Worm (Caenorhabditis elegans) whole organism, young adult: ENCODE measurements around the gene ttr-37.

ENCODE experiments used
- B0035.1 ChIP-seq: sonication (generic microtip); optimal IDR thresholded peaks from 2 replicates; lab custom pipeline; 2016; ENCODE audit warnings: missing genetic modification characterization, mild to moderate bottlenecking, missing compliant biosample characterization, missing genotype, missing genetic modification reagents
- B0261.1 ChIP-seq: sonication (generic microtip); optimal IDR thresholded peaks from 2 replicates; lab custom pipeline; 2016; ENCODE audit warnings: mild to moderate bottlenecking, missing genetic modification characterization, moderate library complexity, missing compliant biosample characterization
- C06A6.2 ChIP-seq: fragments of 200-800 bp; sonication (Bioruptor generic); conservative IDR thresholded peaks from 2 replicates; pipeline ENCODE4 v1.3.6; 2022; ENCODE audit warnings: missing genetic modification characterization, missing compliant biosample characterization
- C17E4.6 ChIP-seq: fragments of 200-800 bp; sonication (Bioruptor generic); IDR thresholded peaks from 2 replicates; pipeline ENCODE4 v1.3.6; 2022; ENCODE audit warnings: missing genetic modification reagents, missing genetic modification characterization, missing compliant biosample characterization
- F33H1.4 ChIP-seq: fragments of 200-800 bp; sonication (Bioruptor generic); IDR thresholded peaks from 2 replicates; pipeline ENCODE4 v1.3.6; 2022; ENCODE audit warnings: missing genetic modification reagents, missing genetic modification characterization, missing compliant biosample characterization
- K11D2.4 ChIP-seq: fragments of 200-800 bp; sonication (Bioruptor generic); IDR thresholded peaks from 2 replicates; pipeline ENCODE4 v1.3.6; 2022; ENCODE audit warnings: missing genetic modification reagents, missing genetic modification characterization, missing compliant biosample characterization
- K12H6.12 ChIP-seq: fragments of 200-800 bp; sonication (Bioruptor generic); optimal IDR thresholded peaks from 2 replicates; lab custom pipeline; 2018; ENCODE audit warnings: mild to moderate bottlenecking, missing genetic modification characterization, missing compliant biosample characterization
- Y53F4B.3 ChIP-seq: fragments of 200-800 bp; sonication (Bioruptor generic); IDR thresholded peaks from 2 replicates; pipeline ENCODE4 v1.3.6; 2022; ENCODE audit warnings: missing genetic modification reagents, missing genetic modification characterization, missing compliant biosample characterization
- Y56A3A.18 ChIP-seq: fragments of 200-800 bp; sonication (Bioruptor generic); IDR thresholded peaks from 2 replicates; pipeline ENCODE4 v1.3.6; 2022; ENCODE audit warnings: missing genetic modification reagents, missing genetic modification characterization, missing compliant biosample characterization
- attf-5 ChIP-seq: fragments of 200-800 bp; sonication (Bioruptor generic); optimal IDR thresholded peaks from 2 replicates; lab custom pipeline; 2018; ENCODE audit warnings: mild to moderate bottlenecking, missing genetic modification characterization, missing compliant biosample characterization
- ceh-100 ChIP-seq: fragments of 200-800 bp; sonication (Bioruptor generic); IDR thresholded peaks from 2 replicates; pipeline ENCODE4 v1.3.6; 2022; ENCODE audit warnings: missing genetic modification reagents, missing genetic modification characterization, missing compliant biosample characterization
- ceh-91 ChIP-seq: fragments of 200-800 bp; sonication (Bioruptor generic); IDR thresholded peaks from 2 replicates; pipeline ENCODE4 v1.3.6; 2022; ENCODE audit warnings: missing genetic modification reagents, missing genetic modification characterization, missing compliant biosample characterization
- chd-7 ChIP-seq: sonication (generic microtip); optimal IDR thresholded peaks from 2 replicates; lab custom pipeline; 2016; ENCODE audit warnings: mild to moderate bottlenecking, missing genetic modification characterization, moderate library complexity, missing compliant biosample characterization
- dpl-1 ChIP-seq: fragments of 150-350 bp; optimal IDR thresholded peaks from 2 replicates; lab custom pipeline; 2014; ENCODE audit warnings: missing biosample characterization, missing genetic modification reagents, missing genetic modification characterization
- efl-1 ChIP-seq: fragments of 150-350 bp; optimal IDR thresholded peaks from 2 replicates; lab custom pipeline; 2014; ENCODE audit warnings: missing biosample characterization, missing genetic modification reagents, missing genetic modification characterization
- egl-44 ChIP-seq: fragments of 200-800 bp; sonication (Bioruptor generic); IDR thresholded peaks from 2 replicates; pipeline ENCODE4 v1.3.6; 2022; ENCODE audit warnings: missing genetic modification reagents, missing genetic modification characterization, missing compliant biosample characterization
- egrh-3 ChIP-seq: fragments of 200-800 bp; sonication (Bioruptor generic); IDR thresholded peaks from 2 replicates; pipeline ENCODE4 v1.3.6; 2022; ENCODE audit warnings: missing genetic modification reagents, missing genetic modification characterization, missing compliant biosample characterization
- ekl-4 ChIP-seq: fragments of 200-800 bp; sonication (Bioruptor generic); IDR thresholded peaks from 2 replicates; pipeline ENCODE4 v1.3.6; 2022; ENCODE audit warnings: missing genetic modification reagents, missing genetic modification characterization, missing compliant biosample characterization
- hlh-12 ChIP-seq: sonication (generic microtip); optimal IDR thresholded peaks from 2 replicates; lab custom pipeline; 2016; ENCODE audit warnings: missing genetic modification characterization, missing compliant biosample characterization
- hlh-26 ChIP-seq: fragments of 200-800 bp; sonication (Bioruptor generic); conservative IDR thresholded peaks from 2 replicates; pipeline ENCODE4 v1.3.6; 2022; ENCODE audit warnings: missing genetic modification reagents, missing genetic modification characterization, missing compliant biosample characterization
- hmg-20 ChIP-seq: fragments of 200-800 bp; sonication (Bioruptor generic); IDR thresholded peaks from 2 replicates; pipeline ENCODE4 v1.3.6; 2022; ENCODE audit warnings: missing genetic modification reagents, missing genetic modification characterization, missing compliant biosample characterization
- let-526 ChIP-seq: fragments of 200-800 bp; sonication (Bioruptor generic); IDR thresholded peaks from 2 replicates; pipeline ENCODE4 v1.3.6; 2022; ENCODE audit warnings: missing genetic modification reagents, missing genetic modification characterization, missing compliant biosample characterization
- lin-26 ChIP-seq: fragments of 200-800 bp; sonication (Bioruptor generic); IDR thresholded peaks from 2 replicates; pipeline ENCODE4 v1.3.6; 2022; ENCODE audit warnings: missing genetic modification reagents, missing genetic modification characterization, missing compliant biosample characterization
- lin-35 ChIP-seq, 3 experiments: fragments of 150-350 bp in 2 of 3; sonication (generic microtip) in 1 of 3; optimal IDR thresholded peaks; 2 replicates each; lab custom pipeline; 2014 to 2018; ENCODE audit warnings: missing biosample characterization in 3 of 3, missing genetic modification characterization in 3 of 3, missing genetic modification reagents in 3 of 3
- lin-54 ChIP-seq: fragments of 200-800 bp; sonication (Bioruptor generic); optimal IDR thresholded peaks from 2 replicates; lab custom pipeline; 2018; ENCODE audit warnings: mild to moderate bottlenecking, missing genetic modification characterization, missing compliant biosample characterization
- lir-1 ChIP-seq: fragments of 200-800 bp; sonication (Bioruptor generic); conservative IDR thresholded peaks from 2 replicates; pipeline ENCODE4 v1.3.6; 2022; ENCODE audit warnings: missing genetic modification reagents, missing genetic modification characterization, missing compliant biosample characterization
- lsl-1 ChIP-seq: fragments of 200-800 bp; sonication (Bioruptor generic); optimal IDR thresholded peaks from 2 replicates; lab custom pipeline; 2018; ENCODE audit warnings: mild to moderate bottlenecking, missing genetic modification characterization, moderate library complexity, missing compliant biosample characterization
- madf-10 ChIP-seq: sonication (generic microtip); optimal IDR thresholded peaks from 2 replicates; lab custom pipeline; 2016; ENCODE audit warnings: mild to moderate bottlenecking, missing genetic modification characterization, missing compliant biosample characterization
- madf-6 ChIP-seq: fragments of 200-800 bp; sonication (Bioruptor generic); IDR thresholded peaks from 2 replicates; pipeline ENCODE4 v1.3.6; 2022; ENCODE audit warnings: missing genetic modification reagents, missing genetic modification characterization, missing compliant biosample characterization
- madf-8 ChIP-seq: fragments of 200-800 bp; sonication (Bioruptor generic); conservative IDR thresholded peaks from 2 replicates; pipeline ENCODE4 v1.3.6; 2022; ENCODE audit warnings: missing genetic modification reagents, missing genetic modification characterization, missing compliant biosample characterization
- mcd-1 ChIP-seq: fragments of 200-800 bp; sonication (Bioruptor generic); IDR thresholded peaks from 2 replicates; pipeline ENCODE4 v1.3.6; 2022; ENCODE audit warnings: missing genetic modification reagents, missing genetic modification characterization, missing compliant biosample characterization
- mxl-1 ChIP-seq: sonication (generic microtip); optimal IDR thresholded peaks from 2 replicates; lab custom pipeline; 2016; ENCODE audit warnings: missing genetic modification characterization, missing compliant biosample characterization
- nfya-1 ChIP-seq: sonication (generic microtip); optimal IDR thresholded peaks from 2 replicates; lab custom pipeline; 2017; ENCODE audit warnings: antibody characterized with exemption, missing compliant biosample characterization, missing genetic modification characterization, borderline replicate concordance; ENCODE audit not compliant: insufficient read depth
- nfyb-1 ChIP-seq: fragments of 200-800 bp; sonication (Bioruptor generic); IDR thresholded peaks from 2 replicates; pipeline ENCODE4 v1.3.6; 2022; ENCODE audit warnings: missing genetic modification reagents, missing genetic modification characterization, missing compliant biosample characterization
- nhr-179 ChIP-seq: sonication (generic microtip); optimal IDR thresholded peaks from 2 replicates; lab custom pipeline; 2016; ENCODE audit warnings: mild to moderate bottlenecking, missing genetic modification characterization, missing compliant biosample characterization
- nhr-27 ChIP-seq: fragments of 200-800 bp; sonication (Bioruptor generic); optimal IDR thresholded peaks from 2 replicates; lab custom pipeline; 2018; ENCODE audit warnings: mild to moderate bottlenecking, missing genetic modification characterization, moderate library complexity, missing compliant biosample characterization
- nhr-80 ChIP-seq: sonication (generic microtip); optimal IDR thresholded peaks from 2 replicates; lab custom pipeline; 2016; ENCODE audit warnings: missing genetic modification characterization, missing compliant biosample characterization
- pbrm-1 ChIP-seq: fragments of 200-800 bp; sonication (Bioruptor generic); IDR thresholded peaks from 2 replicates; pipeline ENCODE4 v1.3.6; 2022; ENCODE audit warnings: missing genetic modification reagents, missing genetic modification characterization, missing compliant biosample characterization
- rcor-1 ChIP-seq: fragments of 200-800 bp; sonication (Bioruptor generic); IDR thresholded peaks from 2 replicates; pipeline ENCODE4 v1.3.6; 2022; ENCODE audit warnings: missing genetic modification reagents, missing genetic modification characterization, missing compliant biosample characterization
- rec-8 ChIP-seq, 2 experiments: sonication (generic microtip); optimal IDR thresholded peaks; 2 replicates each; lab custom pipeline; 2016; ENCODE audit warnings: mild to moderate bottlenecking in 2 of 2, missing genetic modification characterization in 2 of 2, missing genetic modification reagents in 2 of 2, missing genotype in 2 of 2, missing biosample characterization in 1 of 2, missing compliant biosample characterization in 1 of 2, moderate library complexity in 1 of 2
- sdz-38 ChIP-seq: sonication (generic microtip); optimal IDR thresholded peaks from 2 replicates; lab custom pipeline; 2016; ENCODE audit warnings: missing genotype, missing genetic modification characterization, missing compliant biosample characterization
- snpc-1.1 ChIP-seq: sonication (generic microtip); optimal IDR thresholded peaks from 2 replicates; lab custom pipeline; 2017; ENCODE audit warnings: missing genetic modification characterization, mild to moderate bottlenecking, missing compliant biosample characterization, antibody characterized with exemption, moderate library complexity, missing genotype, missing genetic modification reagents; ENCODE audit not compliant: insufficient read depth
- snpc-3.4 ChIP-seq: sonication (generic microtip); optimal IDR thresholded peaks from 2 replicates; lab custom pipeline; 2017; ENCODE audit warnings: missing genetic modification characterization, mild to moderate bottlenecking, missing compliant biosample characterization, antibody characterized with exemption, moderate library complexity, missing genotype, missing genetic modification reagents
- tlf-1 ChIP-seq: fragments of 200-800 bp; sonication (Bioruptor generic); optimal IDR thresholded peaks from 2 replicates; lab custom pipeline; 2018; ENCODE audit warnings: mild to moderate bottlenecking, missing genetic modification characterization, missing compliant biosample characterization
- unc-130 ChIP-seq: sonication (generic microtip); optimal IDR thresholded peaks from 2 replicates; lab custom pipeline; 2016; ENCODE audit warnings: missing genetic modification reagents, missing genetic modification characterization, missing compliant biosample characterization
- zim-3 ChIP-seq: sonication (generic microtip); optimal IDR thresholded peaks from 2 replicates; lab custom pipeline; 2017; ENCODE audit warnings: mild to moderate bottlenecking, missing genetic modification characterization, moderate library complexity, missing compliant biosample characterization
- ztf-22 ChIP-seq: fragments of 200-800 bp; sonication (Bioruptor generic); optimal IDR thresholded peaks from 2 replicates; lab custom pipeline; 2018; ENCODE audit warnings: mild to moderate bottlenecking, missing genetic modification characterization, moderate library complexity, missing compliant biosample characterization
- ztf-25 ChIP-seq: fragments of 200-800 bp; sonication (Bioruptor generic); IDR thresholded peaks from 2 replicates; pipeline ENCODE4 v1.3.6; 2022; ENCODE audit warnings: missing genetic modification reagents, missing genetic modification characterization, missing compliant biosample characterization
- ztf-3 ChIP-seq: fragments of 200-800 bp; sonication (Bioruptor generic); optimal IDR thresholded peaks from 2 replicates; lab custom pipeline; 2018; ENCODE audit warnings: mild to moderate bottlenecking, missing genetic modification characterization, missing compliant biosample characterization

ttr-37 gene

DNA sequence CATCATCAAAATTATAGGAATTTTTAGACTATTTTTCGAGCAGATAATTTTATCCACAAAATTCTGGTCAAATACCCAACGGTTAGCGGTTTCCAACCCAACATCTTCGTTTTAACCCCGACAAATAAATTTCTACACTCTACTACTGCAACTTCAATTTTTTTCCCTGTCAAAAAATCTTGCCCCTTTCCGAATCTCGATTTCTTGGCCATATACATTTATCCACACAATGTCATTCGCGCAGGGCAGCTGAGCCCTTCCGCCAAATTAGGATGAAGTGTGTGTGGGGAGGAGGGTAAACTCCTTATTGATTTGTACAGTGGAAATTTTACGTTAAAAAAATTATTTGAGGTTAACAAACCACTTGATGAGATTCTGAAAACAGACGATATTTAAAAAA, 7.8 kb upstream of the ttr-37 start (continued):
- TF ChIP-seq ceh-100, result peak; percentile 28; the same call in 1 of the 2 replicates
- peak; percentile 82 for TF ChIP-seq K12H6.12 (tag; lab: Kevin White, UChicago)
- peak; percentile 53 for TF ChIP-seq B0261.1 (tag; lab: Kevin White, UChicago)
- TF ChIP-seq madf-8 (GFP tag; lab: Robert Waterston, UW), result no peak
- no peak for TF ChIP-seq hlh-26 (GFP tag; lab: Robert Waterston, UW)
- peak; percentile 92 for TF ChIP-seq C06A6.2
- no peak for TF ChIP-seq ceh-91 (GFP tag; lab: Robert Waterston, UW)
- TF ChIP-seq rec-8 (tag; optimal IDR thresholded peaks at IDR 0.05; lab: Kevin White, UChicago), result peak in 1 of 2 experiments; percentile 45
- peak; percentile 94 for TF ChIP-seq rcor-1 (GFP tag; lab: Robert Waterston, UW)
- peak; percentile 97 for TF ChIP-seq tlf-1 (GFP tag; lab: Kevin White, UChicago)
- TF ChIP-seq egrh-3 (GFP tag; lab: Robert Waterston, UW), result no peak
- TF ChIP-seq mxl-1 (tag; lab: Kevin White, UChicago), result no peak
- peak; percentile 94 for TF ChIP-seq madf-10 (tag; lab: Kevin White, UChicago)
- TF ChIP-seq lin-35 (GFP tag; optimal IDR thresholded peaks at IDR 0.05; lab: Kevin White, UChicago), result peak in 2 of 3 experiments; percentile 74 to 97
- TF ChIP-seq nhr-179 (tag; lab: Kevin White, UChicago), result peak; percentile 82
- TF ChIP-seq C17E4.6 (GFP tag; lab: Robert Waterston, UW), result peak; percentile 84
- TF ChIP-seq zim-3 (tag; lab: Kevin White, UChicago), result no peak
- TF ChIP-seq nhr-27 (tag; lab: Kevin White, UChicago), result peak; percentile 38
- TF ChIP-seq nfyb-1, result peak; percentile 96
- TF ChIP-seq lsl-1 (GFP tag; lab: Kevin White, UChicago), result no peak
- TF ChIP-seq snpc-3.4 (tag; lab: Kevin White, UChicago), result peak; percentile 44
- peak; percentile 36 for TF ChIP-seq sdz-38 (tag; lab: Kevin White, UChicago)
- no peak for TF ChIP-seq F33H1.4 (GFP tag; lab: Robert Waterston, UW)
- no peak for TF ChIP-seq ztf-25 (GFP tag; lab: Robert Waterston, UW)
- TF ChIP-seq hmg-20 (GFP tag; lab: Robert Waterston, UW), result peak; percentile 94
- TF ChIP-seq nfya-1, result no peak
- peak; percentile 99 for TF ChIP-seq Y56A3A.18 (GFP tag; lab: Robert Waterston, UW)
- peak; percentile 84 for TF ChIP-seq egl-44 (GFP tag; lab: Robert Waterston, UW)
- TF ChIP-seq pbrm-1 (GFP tag; lab: Robert Waterston, UW), result peak; percentile 86
- TF ChIP-seq dpl-1 (GFP tag; lab: Kevin White, UChicago), result no peak
- TF ChIP-seq mcd-1, result peak; percentile 83
- no peak for TF ChIP-seq chd-7
- no peak for TF ChIP-seq let-526 (GFP tag; lab: Robert Waterston, UW)
- TF ChIP-seq snpc-1.1 (tag; lab: Kevin White, UChicago), result no peak
- peak; percentile 90 for TF ChIP-seq B0035.1 (tag; lab: Kevin White, UChicago)
- no peak for TF ChIP-seq unc-130 (GFP tag; lab: Kevin White, UChicago)
- peak; percentile 98 for TF ChIP-seq K11D2.4 (GFP tag; lab: Robert Waterston, UW)
- TF ChIP-seq nhr-80 (tag; lab: Kevin White, UChicago), result peak; percentile 76
- no peak; the same call in 1 of the 2 replicates for TF ChIP-seq lin-26 (GFP tag; lab: Robert Waterston, UW)
- TF ChIP-seq lir-1 (GFP tag; lab: Robert Waterston, UW), result peak; percentile 87
- peak; percentile 77 for TF ChIP-seq ztf-22 (GFP tag; lab: Kevin White, UChicago)
- peak; percentile 87 for TF ChIP-seq ztf-3 (GFP tag; lab: Kevin White, UChicago)
- no peak for TF ChIP-seq Y53F4B.3 (GFP tag; lab: Robert Waterston, UW)
- TF ChIP-seq ekl-4 (GFP tag; lab: Robert Waterston, UW), result peak; percentile 82
- no peak for TF ChIP-seq efl-1
- peak; percentile 85 for TF ChIP-seq lin-54 (GFP tag; lab: Kevin White, UChicago)
- no peak for TF ChIP-seq hlh-12 (tag; lab: Kevin White, UChicago)
- no peak; the same call in 1 of the 2 replicates for TF ChIP-seq madf-6 (GFP tag; lab: Robert Waterston, UW)
- no peak for TF ChIP-seq attf-5 (GFP tag; lab: Kevin White, UChicago)
